Worm (Caenorhabditis elegans): ENCODE results near the gene eef-1B.2.

DNA sequence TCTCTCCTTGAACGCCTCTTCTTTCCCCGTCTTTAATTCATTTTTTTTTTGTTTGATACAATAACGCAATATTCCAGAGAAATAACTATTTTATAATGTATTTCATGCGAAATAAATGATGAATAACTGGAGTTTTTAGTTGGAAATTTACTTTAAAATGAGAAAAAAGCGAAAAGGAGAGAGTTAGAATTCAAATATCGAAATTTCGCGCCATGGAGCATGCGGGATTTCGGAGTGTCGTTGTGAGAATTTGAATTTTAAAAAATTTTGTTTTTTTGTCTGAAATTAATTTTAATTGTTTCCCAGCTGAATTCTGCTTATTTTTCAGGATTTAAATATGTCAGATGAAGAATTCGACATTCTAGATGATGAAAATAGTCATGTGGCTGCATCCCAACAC, 11.7 kb upstream of the eef-1B.2 start, which contains the start of gene fcd-2:
- peak; percentile 66 for TF ChIP-seq blmp-1 (tag; optimal IDR thresholded peaks at IDR 0.05)
- peak; percentile 64 for TF ChIP-seq lin-15B (tag; optimal IDR thresholded peaks at IDR 0.05)
- peak; percentile 89 to 93 (median 89) for TF ChIP-seq dpl-1 (GFP tag; optimal IDR thresholded peaks at IDR 0.05)
- TF ChIP-seq lin-35 (GFP tag; optimal IDR thresholded peaks at IDR 0.05) = peak; percentile 89 to 95
- TF ChIP-seq pax-3 (tag; optimal IDR thresholded peaks at IDR 0.05) = no peak
- peak; percentile 73 for TF ChIP-seq skn-1 (tag; optimal IDR thresholded peaks at IDR 0.05)
- TF ChIP-seq dsc-1 (tag; optimal IDR thresholded peaks at IDR 0.05) = peak; percentile 0
- no peak for TF ChIP-seq nhr-237 (tag; optimal IDR thresholded peaks at IDR 0.05)
- TF ChIP-seq ces-1 (GFP tag; optimal IDR thresholded peaks at IDR 0.05) = no peak

Measured in whole organism, L1 larva.